Worm (Caenorhabditis elegans) whole organism, L4/young adult: ENCODE data around the gene clec-47.

Experiments
- dao-5 ChIP-seq: sonication (generic microtip); optimal IDR thresholded peaks from 2 replicates; lab custom pipeline; 2016; ENCODE audit warnings: missing genotype, missing genetic modification characterization, moderate library complexity, missing compliant biosample characterization
- him-1 ChIP-seq: sonication (generic microtip); optimal IDR thresholded peaks from 2 replicates; lab custom pipeline; 2016; ENCODE audit warnings: missing genotype, missing genetic modification reagents, missing genetic modification characterization, missing compliant biosample characterization

DNA sequence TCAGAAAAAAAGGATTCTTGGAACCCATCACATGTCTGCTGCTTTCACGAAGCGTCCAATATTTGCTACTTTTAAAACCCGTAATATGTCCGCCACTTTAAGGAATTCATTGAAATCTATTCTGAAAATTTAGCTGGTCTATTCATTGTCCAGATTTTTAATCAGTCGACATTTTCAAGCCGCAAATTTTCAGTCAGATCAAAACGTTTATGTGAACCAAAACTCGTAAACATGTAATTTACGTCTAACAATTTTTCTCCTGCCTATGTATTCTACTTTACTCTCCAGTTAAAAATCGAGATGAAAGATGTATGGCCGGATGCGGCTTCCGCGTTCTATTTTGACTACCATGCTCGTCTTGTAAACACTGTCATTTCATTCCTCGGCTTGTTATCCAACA is 22.4 kb downstream of the clec-47 start, which contains the start of gene srw-1:
- TF ChIP-seq him-1 (no peak), dao-5 (tag; lab: Kevin White, UChicago) (no peak)
